Fruit fly (Drosophila melanogaster): ENCODE measurements around the gene CG6661.

CG6661 gene

dm6 chr3L:14050944-14051548 lies 16.5 kb downstream of the CG6661 start, which contains the start of gene CG6833 (continued):
- TF ChIP-seq knrl (GFP tag; IDR thresholded peaks at IDR 0.05; ENCODE audit: partially characterized antibody) (no peak), C15 (GFP tag; IDR thresholded peaks at IDR 0.05) (no peak), so (GFP tag; IDR thresholded peaks at IDR 0.05) (peak; percentile 71; the same call in 1 of the 3 replicates), tup (GFP tag; optimal IDR thresholded peaks at IDR 0.05) (no peak), CG17829 (tag; optimal IDR thresholded peaks at IDR 0.05) (peak; percentile 79), Hey (tag; optimal IDR thresholded peaks at IDR 0.05) (no peak), en (GFP tag; optimal IDR thresholded peaks at IDR 0.05) (no peak), CG1602 (GFP tag; optimal IDR thresholded peaks at IDR 0.05) (peak; percentile 57), da (GFP tag; optimal IDR thresholded peaks at IDR 0.05) (peak; percentile 6), CG1529 (GFP tag; optimal IDR thresholded peaks at IDR 0.05) (no peak), CG30431 (GFP tag; optimal IDR thresholded peaks at IDR 0.05) (peak; percentile 64), cas (GFP tag; IDR thresholded peaks at IDR 0.05) (peak; percentile 41; the same call in 1 of the 2 replicates), CG12769 (tag; optimal IDR thresholded peaks at IDR 0.05) (no peak), chn (GFP tag; optimal IDR thresholded peaks at IDR 0.05) (peak; percentile 74), bigmax (GFP tag; optimal IDR thresholded peaks at IDR 0.05) (no peak), wek (GFP tag; optimal IDR thresholded peaks at IDR 0.05) (peak; percentile 19), CG10274 (GFP tag; optimal IDR thresholded peaks at IDR 0.05) (peak; percentile 6), zfh1 (GFP tag; IDR thresholded peaks at IDR 0.05) (peak; percentile 81), CG14667 (GFP tag; IDR thresholded peaks at IDR 0.05) (peak; percentile 57), CG4707 (GFP tag; optimal IDR thresholded peaks at IDR 0.05) (peak; percentile 20), sens-2 (GFP tag; IDR thresholded peaks at IDR 0.05) (peak; percentile 56), Hr78 (GFP tag; optimal IDR thresholded peaks at IDR 0.05) (no peak), tll (GFP tag; optimal IDR thresholded peaks at IDR 0.05) (no peak), cato (GFP tag; optimal IDR thresholded peaks at IDR 0.05; ENCODE audit: borderline replicate concordance) (peak; percentile 8), ind (GFP tag; optimal IDR thresholded peaks at IDR 0.05) (peak; percentile 84), CG4360 (GFP tag; IDR thresholded peaks at IDR 0.05) (peak; percentile 44; the same call in 1 of the 2 replicates), tx (GFP tag; optimal IDR thresholded peaks at IDR 0.05) (peak; percentile 42), fd96Cb (tag; optimal IDR thresholded peaks at IDR 0.05) (peak; percentile 59), gsb (GFP tag; IDR thresholded peaks at IDR 0.05) (peak; percentile 69), nau (GFP tag; optimal IDR thresholded peaks at IDR 0.05) (no peak), CG7928 (GFP tag; optimal IDR thresholded peaks at IDR 0.05) (peak; percentile 4), CG17359 (tag; optimal IDR thresholded peaks at IDR 0.05) (peak; percentile 55), CG1233 (GFP tag; optimal IDR thresholded peaks at IDR 0.05) (peak; percentile 57), CG15269 (tag; optimal IDR thresholded peaks at IDR 0.05) (peak; percentile 48), disco-r (GFP tag; optimal IDR thresholded peaks at IDR 0.05) (no peak), HLHmδ (GFP tag; optimal IDR thresholded peaks at IDR 0.05) (no peak), CG14965 (GFP tag; optimal IDR thresholded peaks at IDR 0.05; ENCODE audit: borderline replicate concordance) (no peak), CG18599 (GFP tag; optimal IDR thresholded peaks at IDR 0.05) (peak; percentile 72), HmgD (GFP tag; optimal IDR thresholded peaks at IDR 0.05) (peak; percentile 89), CG3163 (GFP tag; optimal IDR thresholded peaks at IDR 0.05) (peak; percentile 51), CG3065 (GFP tag; optimal IDR thresholded peaks at IDR 0.05) (no peak), Chrac-16 (GFP tag; optimal IDR thresholded peaks at IDR 0.05) (peak; percentile 51), toy (GFP tag; IDR thresholded peaks at IDR 0.05) (peak; percentile 41; the same call in 1 of the 2 replicates), ttk (GFP tag; IDR thresholded peaks at IDR 0.05) (peak; percentile 69; the same call in 1 of the 2 replicates), CG16815 (GFP tag; optimal IDR thresholded peaks at IDR 0.05) (peak; percentile 35), sqz (GFP tag; optimal IDR thresholded peaks at IDR 0.05) (no peak), CG5953 (GFP tag; IDR thresholded peaks at IDR 0.05) (peak; percentile 59; the same call in 1 of the 2 replicates), Nf-YC (tag; optimal IDR thresholded peaks at IDR 0.05) (peak; percentile 50), CG15696 (tag; optimal IDR thresholded peaks at IDR 0.05) (peak; percentile 66)
